Fruit fly (Drosophila melanogaster) whole organism, embryonic: ENCODE measurements around the gene amn.
A peak's percentile ranks its signal among the peaks of the same experiment; 100 is the strongest.

Experiments used
- Bgb ChIP-seq: fragments of 200-800 bp; sonication (Bioruptor generic); IDR thresholded peaks from 2 replicates; pipeline ENCODE4 v1.3.6; 2022; ENCODE audit warnings: missing biosample characterization, missing genetic modification characterization; ENCODE audit not compliant: partially characterized antibody
- CG11560 ChIP-seq: fragments of 200-800 bp; sonication (Bioruptor generic); IDR thresholded peaks from 3 replicates; pipeline ENCODE4 v1.3.6; 2022; ENCODE audit warnings: missing biosample characterization, missing genetic modification characterization
- CG12071 ChIP-seq: fragments of 200-800 bp; sonication (Bioruptor generic); optimal IDR thresholded peaks from 3 replicates; lab custom pipeline; 2018; ENCODE audit warnings: missing biosample characterization, mild to moderate bottlenecking, missing genetic modification characterization
- CG12104 ChIP-seq: fragments of 200-800 bp; sonication (Bioruptor generic); optimal IDR thresholded peaks from 3 replicates; lab custom pipeline; 2016; ENCODE audit warnings: missing biosample characterization, missing genetic modification characterization
- CG1233 ChIP-seq: fragments of 200-800 bp; sonication (Bioruptor generic); optimal IDR thresholded peaks from 4 replicates; lab custom pipeline; 2018; ENCODE audit warnings: missing biosample characterization, mild to moderate bottlenecking, missing genetic modification characterization
- CG13123 ChIP-seq: fragments of 200-800 bp; sonication (Bioruptor generic); optimal IDR thresholded peaks from 2 replicates; lab custom pipeline; 2016; ENCODE audit warnings: missing biosample characterization, missing genetic modification characterization
- CG14965 ChIP-seq: fragments of 200-800 bp; sonication (Bioruptor generic); optimal IDR thresholded peaks from 2 replicates; lab custom pipeline; 2016; ENCODE audit warnings: missing biosample characterization, missing genetic modification characterization, borderline replicate concordance
- CG1832 ChIP-seq: fragments of 200-800 bp; sonication (Bioruptor generic); optimal IDR thresholded peaks from 2 replicates; lab custom pipeline; 2017; ENCODE audit warnings: missing biosample characterization, mild to moderate bottlenecking, missing genetic modification characterization, inconsistent platforms
- CG18599 ChIP-seq: fragments of 200-800 bp; sonication (Bioruptor generic); optimal IDR thresholded peaks from 3 replicates; lab custom pipeline; 2017; ENCODE audit warnings: missing biosample characterization, missing genetic modification characterization, mild to moderate bottlenecking, moderate library complexity, missing genetic modification reagents
- CG18619 ChIP-seq: fragments of 200-800 bp; sonication (Bioruptor generic); optimal IDR thresholded peaks from 3 replicates; lab custom pipeline; 2017; ENCODE audit warnings: missing biosample characterization, mild to moderate bottlenecking, missing genetic modification characterization
- CG2678 ChIP-seq: fragments of 200-800 bp; sonication (Bioruptor generic); optimal IDR thresholded peaks from 3 replicates; lab custom pipeline; 2019; ENCODE audit warnings: missing biosample characterization, mild to moderate bottlenecking, missing genetic modification characterization, moderate library complexity
- CG2875 ChIP-seq: fragments of 200-800 bp; sonication (Bioruptor generic); optimal IDR thresholded peaks from 2 replicates; lab custom pipeline; 2017; ENCODE audit warnings: missing biosample characterization, mild to moderate bottlenecking, missing genetic modification characterization, missing genetic modification reagents
- CG30431 ChIP-seq: fragments of 200-800 bp; sonication (Bioruptor generic); optimal IDR thresholded peaks from 2 replicates; lab custom pipeline; 2017; ENCODE audit warnings: missing biosample characterization, missing genetic modification characterization
- CG32532 ChIP-seq: fragments of 200-800 bp; sonication (Bioruptor generic); IDR thresholded peaks from 2 replicates; pipeline ENCODE4 v1.3.6; 2022; ENCODE audit warnings: missing biosample characterization, missing genetic modification characterization
- CG6791 ChIP-seq: fragments of 200-800 bp; sonication (Bioruptor generic); IDR thresholded peaks from 3 replicates; pipeline ENCODE4 v1.3.6; 2022; ENCODE audit warnings: missing biosample characterization, missing genetic modification characterization; ENCODE audit not compliant: partially characterized antibody
- CG6813 ChIP-seq: fragments of 200-800 bp; sonication (Bioruptor generic); optimal IDR thresholded peaks from 2 replicates; lab custom pipeline; 2017; ENCODE audit warnings: missing biosample characterization, missing genetic modification characterization, mild to moderate bottlenecking, moderate library complexity, missing genetic modification reagents
- CG7928 ChIP-seq: fragments of 200-800 bp; sonication (Bioruptor generic); optimal IDR thresholded peaks from 2 replicates; lab custom pipeline; 2017; ENCODE audit warnings: missing biosample characterization, mild to moderate bottlenecking, missing genetic modification characterization
- CG9437 ChIP-seq: fragments of 200-800 bp; sonication (Bioruptor generic); optimal IDR thresholded peaks from 2 replicates; lab custom pipeline; 2018; ENCODE audit warnings: missing biosample characterization, mild to moderate bottlenecking, missing genetic modification characterization
- CG9727 ChIP-seq: fragments of 200-800 bp; sonication (Bioruptor generic); optimal IDR thresholded peaks from 3 replicates; lab custom pipeline; 2017; ENCODE audit warnings: missing biosample characterization, mild to moderate bottlenecking, missing genetic modification characterization
- CG9876 ChIP-seq: fragments of 200-800 bp; sonication (Bioruptor generic); optimal IDR thresholded peaks from 2 replicates; lab custom pipeline; 2016; ENCODE audit warnings: missing biosample characterization, missing genetic modification characterization
- CkIIα-i1 ChIP-seq: fragments of 200-800 bp; sonication (Bioruptor generic); IDR thresholded peaks from 2 replicates; pipeline ENCODE4 v1.3.6; 2022; ENCODE audit warnings: missing biosample characterization, missing genetic modification characterization
- CrebB ChIP-seq: fragments of 200-800 bp; sonication (Bioruptor generic); optimal IDR thresholded peaks from 3 replicates; lab custom pipeline; 2018; ENCODE audit warnings: missing biosample characterization, mild to moderate bottlenecking, missing genetic modification characterization
- D19B ChIP-seq: fragments of 200-800 bp; sonication (Bioruptor generic); optimal IDR thresholded peaks from 2 replicates; lab custom pipeline; 2017; ENCODE audit warnings: missing biosample characterization, mild to moderate bottlenecking, missing genetic modification characterization
- Deaf1 ChIP-seq: fragments of 200-800 bp; optimal IDR thresholded peaks from 3 replicates; lab custom pipeline; 2019; ENCODE audit warnings: missing biosample characterization, mild to moderate bottlenecking, missing genetic modification characterization, moderate library complexity
- ERR ChIP-seq: fragments of 200-800 bp; sonication (Bioruptor generic); optimal IDR thresholded peaks from 2 replicates; lab custom pipeline; 2016; ENCODE audit warnings: missing biosample characterization, missing genetic modification characterization
- Fer2 ChIP-seq: fragments of 200-800 bp; sonication (Bioruptor generic); optimal IDR thresholded peaks from 2 replicates; lab custom pipeline; 2018; ENCODE audit warnings: missing biosample characterization, mild to moderate bottlenecking, missing genetic modification characterization, moderate library complexity
- HLH4C ChIP-seq: fragments of 200-800 bp; sonication (Bioruptor generic); IDR thresholded peaks from 3 replicates; pipeline ENCODE4 v1.3.6; 2022; ENCODE audit warnings: missing biosample characterization, missing genetic modification characterization; ENCODE audit not compliant: partially characterized antibody
- Max ChIP-seq: fragments of 200-800 bp; sonication (Bioruptor generic); optimal IDR thresholded peaks from 2 replicates; lab custom pipeline; 2016; ENCODE audit warnings: missing biosample characterization, mild to moderate bottlenecking, missing genetic modification characterization
- Med ChIP-seq: fragments of 200-800 bp; sonication (Bioruptor generic); peaks from one replicate; lab custom pipeline; 2016; ENCODE audit warnings: missing biosample characterization, missing genetic modification characterization, mild to moderate bottlenecking, inconsistent platforms, moderate library complexity
- Mes4 ChIP-seq: fragments of 200-800 bp; sonication (Bioruptor generic); optimal IDR thresholded peaks from 2 replicates; lab custom pipeline; 2016; ENCODE audit warnings: missing biosample characterization, missing genetic modification characterization
- NFAT ChIP-seq: fragments of 200-800 bp; sonication (Bioruptor generic); IDR thresholded peaks from 2 replicates; pipeline ENCODE4 v1.3.6; 2022; ENCODE audit warnings: missing biosample characterization, missing genetic modification characterization
- Pdp1 ChIP-seq, 2 experiments: fragments of 200-800 bp; sonication (Bioruptor generic); optimal IDR thresholded peaks; 3 replicates each; lab custom pipeline; 2016; ENCODE audit warnings: missing biosample characterization in 2 of 2, missing genetic modification characterization in 2 of 2, mild to moderate bottlenecking in 1 of 2, moderate library complexity in 1 of 2
- Poxn ChIP-seq: fragments of 200-800 bp; sonication (Bioruptor generic); IDR thresholded peaks from 2 replicates; pipeline ENCODE4 v1.3.6; 2022; ENCODE audit warnings: missing biosample characterization, missing genetic modification characterization
- Rx ChIP-seq: fragments of 200-800 bp; sonication (Bioruptor generic); IDR thresholded peaks from 2 replicates; pipeline ENCODE4 v1.3.6; 2022; ENCODE audit warnings: missing biosample characterization, missing genetic modification characterization
- Vsx1 ChIP-seq: fragments of 200-800 bp; sonication (Bioruptor generic); optimal IDR thresholded peaks from 2 replicates; lab custom pipeline; 2017; ENCODE audit warnings: missing biosample characterization, mild to moderate bottlenecking, missing genetic modification characterization, missing genetic modification reagents
- bigmax ChIP-seq: fragments of 200-800 bp; sonication (Bioruptor generic); optimal IDR thresholded peaks from 2 replicates; lab custom pipeline; 2018; ENCODE audit warnings: missing biosample characterization, mild to moderate bottlenecking, missing genetic modification characterization
- bsh ChIP-seq, 2 experiments: fragments of 200-800 bp; sonication (Bioruptor generic); optimal IDR thresholded peaks; 2 replicates each; lab custom pipeline; 2017 to 2018; ENCODE audit warnings: mild to moderate bottlenecking in 2 of 2, missing biosample characterization in 2 of 2, missing genetic modification characterization in 2 of 2, moderate library complexity in 1 of 2
- btn ChIP-seq: fragments of 200-800 bp; sonication (Bioruptor generic); optimal IDR thresholded peaks from 2 replicates; lab custom pipeline; 2016; ENCODE audit warnings: missing biosample characterization, missing genetic modification characterization
- ci ChIP-seq: fragments of 200-800 bp; sonication (Bioruptor generic); IDR thresholded peaks from 3 replicates; pipeline ENCODE4 v1.3.6; 2022; ENCODE audit warnings: missing biosample characterization, missing genetic modification characterization
- dmrt11E ChIP-seq: fragments of 200-800 bp; sonication (Bioruptor generic); optimal IDR thresholded peaks from 3 replicates; lab custom pipeline; 2018; ENCODE audit warnings: missing biosample characterization, mild to moderate bottlenecking, missing genetic modification characterization, moderate library complexity
- gem ChIP-seq: fragments of 200-800 bp; sonication (Bioruptor generic); optimal IDR thresholded peaks from 2 replicates; lab custom pipeline; 2019; ENCODE audit warnings: missing biosample characterization, mild to moderate bottlenecking, missing genetic modification characterization, moderate library complexity
- gsb-n ChIP-seq: fragments of 200-800 bp; sonication (Bioruptor generic); optimal IDR thresholded peaks from 3 replicates; lab custom pipeline; 2018; ENCODE audit warnings: missing biosample characterization, mild to moderate bottlenecking, missing genetic modification characterization
- klu ChIP-seq: fragments of 200-800 bp; sonication (Bioruptor generic); IDR thresholded peaks from 2 replicates; pipeline ENCODE4 v1.3.6; 2022; ENCODE audit warnings: missing biosample characterization, missing genetic modification characterization
- oc ChIP-seq: fragments of 200-800 bp; sonication (Bioruptor generic); optimal IDR thresholded peaks from 2 replicates; lab custom pipeline; 2018; ENCODE audit warnings: missing biosample characterization, mild to moderate bottlenecking, missing genetic modification characterization, moderate library complexity
- pfk ChIP-seq: fragments of 200-800 bp; sonication (Bioruptor generic); optimal IDR thresholded peaks from 2 replicates; lab custom pipeline; 2018; ENCODE audit warnings: missing biosample characterization, mild to moderate bottlenecking, missing genetic modification characterization, moderate library complexity
- scrt ChIP-seq: fragments of 200-800 bp; sonication (Bioruptor generic); optimal IDR thresholded peaks from 2 replicates; lab custom pipeline; 2018; ENCODE audit warnings: missing biosample characterization, mild to moderate bottlenecking, missing genetic modification characterization, moderate library complexity
- tll ChIP-seq, 2 experiments: fragments of 200-800 bp in 1 of 2; fragments of >200 bp in 1 of 2; sonication (Bioruptor generic) in 1 of 2; optimal IDR thresholded peaks; 2 replicates each; lab custom pipeline; 2017 to 2019; ENCODE audit warnings: missing biosample characterization in 2 of 2, missing genetic modification characterization in 2 of 2, mild to moderate bottlenecking in 1 of 2, moderate library complexity in 1 of 2
- tup ChIP-seq: fragments of 200-800 bp; sonication (Bioruptor generic); optimal IDR thresholded peaks from 2 replicates; lab custom pipeline; 2016; ENCODE audit warnings: missing biosample characterization, mild to moderate bottlenecking, missing genetic modification characterization, moderate library complexity

Gene amn

dm6 chrX:19840341-19840740 is 49.5 kb downstream of the amn start (continued):
- TF ChIP-seq CG14965 (no peak), ci (GFP tag; lab: Robert Waterston, UW) (no peak), HLH4C (GFP tag; lab: Robert Waterston, UW) (no peak), CG11560 (tag; lab: Robert Waterston, UW) (no peak), CG9876 (GFP tag; lab: Kevin White, UChicago) (no peak)

dm6 chrX:19839067-19839466 is 50.8 kb downstream of the amn start:
- TF ChIP-seq D19B (no peak), Deaf1 (no peak), CG12071 (GFP tag; lab: Kevin White, UChicago) (no peak), CG6791 (GFP tag; lab: Robert Waterston, UW) (no peak), bigmax (GFP tag; lab: Kevin White, UChicago) (no peak), CG32532 (no peak), Fer2 (tag; lab: Kevin White, UChicago) (no peak), dmrt11E (tag; lab: Kevin White, UChicago) (peak; percentile 40), Mes4 (peak; percentile 10), scrt (GFP tag; lab: Kevin White, UChicago) (no peak), Vsx1 (GFP tag; lab: Kevin White, UChicago) (no peak), CG13123 (GFP tag; lab: Kevin White, UChicago) (no peak), gem (peak; percentile 13), CG30431 (no peak), CG9727 (GFP tag; lab: Kevin White, UChicago) (peak; percentile 59), gsb-n (tag; lab: Kevin White, UChicago) (peak; percentile 3), btn (GFP tag; lab: Kevin White, UChicago) (no peak), NFAT (no peak), Pdp1 (GFP tag; optimal IDR thresholded peaks at IDR 0.05; lab: Kevin White, UChicago) (no peak), oc (no peak), CG18599 (GFP tag; lab: Kevin White, UChicago) (no peak), CG1233 (GFP tag; lab: Kevin White, UChicago) (no peak), CG2678 (tag; lab: Kevin White, UChicago) (no peak), CG1832 (GFP tag; lab: Kevin White, UChicago) (no peak), klu (no peak), CG9437 (no peak), Bgb (GFP tag; lab: Robert Waterston, UW) (no peak), CG6813 (GFP tag; lab: Kevin White, UChicago) (peak; percentile 37), tll (GFP tag; optimal IDR thresholded peaks at IDR 0.05; lab: Kevin White, UChicago) (no peak), Med (GFP tag; lab: Kevin White, UChicago) (peak; percentile 67), CG7928 (GFP tag; lab: Kevin White, UChicago) (no peak), Rx (no peak), CrebB (tag; lab: Kevin White, UChicago) (no peak), bsh (GFP tag; optimal IDR thresholded peaks at IDR 0.05; lab: Kevin White, UChicago) (peak in 1 of 2 experiments; percentile 54), CkIIα-i1 (no peak), CG2875 (GFP tag; lab: Kevin White, UChicago) (peak; percentile 55), CG18619 (GFP tag; lab: Kevin White, UChicago) (no peak), ERR (no peak), CG12104 (no peak), Max (GFP tag; lab: Kevin White, UChicago) (no peak), pfk (GFP tag; lab: Kevin White, UChicago) (no peak), Poxn (GFP tag; lab: Robert Waterston, UW) (no peak), ci (GFP tag; lab: Robert Waterston, UW) (0 out of 3 replicates have a peak, but pooled peaks have one; percentile 28), tup (no peak)
